Fruit fly (Drosophila melanogaster): Measurements from ENCODE around the gene Tlk.

Gene Tlk

dm6 chrX:3679921-3680702 is 39.7 kb upstream of the Tlk start:
- TF ChIP-seq Pif1B (GFP tag; optimal IDR thresholded peaks at IDR 0.05) (peak; percentile 72), CG4496 (GFP tag; IDR thresholded peaks at IDR 0.05) (peak; percentile 81), CG15710 (tag; optimal IDR thresholded peaks at IDR 0.05) (peak; percentile 75), CG14655 (GFP tag; optimal IDR thresholded peaks at IDR 0.05) (peak; percentile 83), CG8159 (tag; optimal IDR thresholded peaks at IDR 0.05) (peak; percentile 74), gl (tag; optimal IDR thresholded peaks at IDR 0.05) (peak; percentile 88), EcR (GFP tag; optimal IDR thresholded peaks at IDR 0.05) (peak; percentile 31), CG9948 (tag; optimal IDR thresholded peaks at IDR 0.05) (peak; percentile 55), CG13204 (GFP tag; optimal IDR thresholded peaks at IDR 0.05) (peak; percentile 89), CG34367 (tag; optimal IDR thresholded peaks at IDR 0.05) (peak; percentile 87), CG8301 (tag; optimal IDR thresholded peaks at IDR 0.05) (peak; percentile 61), D1 (tag; optimal IDR thresholded peaks at IDR 0.05) (peak; percentile 74), CG17806 (tag; optimal IDR thresholded peaks at IDR 0.05) (peak; percentile 77), CG12605 (GFP tag; IDR thresholded peaks at IDR 0.05) (peak; percentile 97), Snoo (tag; optimal IDR thresholded peaks at IDR 0.05) (peak; percentile 43), CG10348 (GFP tag; IDR thresholded peaks at IDR 0.05) (no peak), fd96Ca (GFP tag; IDR thresholded peaks at IDR 0.05) (peak; percentile 61; the same call in 2 of the 3 replicates), CG32121 (GFP tag; IDR thresholded peaks at IDR 0.05) (peak; percentile 79), Ets98B (GFP tag; IDR thresholded peaks at IDR 0.05) (peak; percentile 81), rn (GFP tag; IDR thresholded peaks at IDR 0.05) (peak; percentile 63), Pif1A (GFP tag; optimal IDR thresholded peaks at IDR 0.05) (peak; percentile 81)

dm6 chrX:3680703-3681270 is 39.0 kb upstream of the Tlk start:
- TF ChIP-seq CG8301 (tag; optimal IDR thresholded peaks at IDR 0.05) (peak; percentile 47), CG34367 (tag; optimal IDR thresholded peaks at IDR 0.05) (peak; percentile 40), Ets98B (GFP tag; IDR thresholded peaks at IDR 0.05) (no peak; the same call in 1 of the 2 replicates), CG14655 (GFP tag; optimal IDR thresholded peaks at IDR 0.05) (peak; percentile 72), rn (GFP tag; IDR thresholded peaks at IDR 0.05) (no peak), CG15710 (tag; optimal IDR thresholded peaks at IDR 0.05) (peak; percentile 77), CG13204 (GFP tag; optimal IDR thresholded peaks at IDR 0.05) (no peak), CG12605 (GFP tag; IDR thresholded peaks at IDR 0.05) (peak; percentile 72; the same call in 1 of the 2 replicates), gl (tag; optimal IDR thresholded peaks at IDR 0.05) (no peak), Pif1A (GFP tag; optimal IDR thresholded peaks at IDR 0.05) (peak; percentile 74), CG10348 (GFP tag; IDR thresholded peaks at IDR 0.05) (no peak), Pif1B (GFP tag; optimal IDR thresholded peaks at IDR 0.05) (peak; percentile 23), D1 (tag; optimal IDR thresholded peaks at IDR 0.05) (no peak), EcR (GFP tag; optimal IDR thresholded peaks at IDR 0.05) (no peak), CG9948 (tag; optimal IDR thresholded peaks at IDR 0.05) (peak; percentile 72), CG17806 (tag; optimal IDR thresholded peaks at IDR 0.05) (peak; percentile 74), Snoo (tag; optimal IDR thresholded peaks at IDR 0.05) (peak; percentile 66), CG4496 (GFP tag; IDR thresholded peaks at IDR 0.05) (0 out of 3 replicates have a peak, but pooled peaks have one; percentile 51), fd96Ca (GFP tag; IDR thresholded peaks at IDR 0.05) (peak; percentile 28; the same call in 1 of the 3 replicates), CG32121 (GFP tag; IDR thresholded peaks at IDR 0.05) (peak; percentile 58), CG8159 (tag; optimal IDR thresholded peaks at IDR 0.05) (peak; percentile 82)

dm6 chrX:3681729-3682482 is 37.9 kb upstream of the Tlk start:
- TF ChIP-seq CG13204 (GFP tag; optimal IDR thresholded peaks at IDR 0.05), result peak; percentile 72
- peak; percentile 80 for TF ChIP-seq rn (GFP tag; IDR thresholded peaks at IDR 0.05)
- peak; percentile 94 for TF ChIP-seq CG12605 (GFP tag; IDR thresholded peaks at IDR 0.05)
- peak; percentile 91 for TF ChIP-seq EcR (GFP tag; optimal IDR thresholded peaks at IDR 0.05)
- TF ChIP-seq CG34367 (tag; optimal IDR thresholded peaks at IDR 0.05), result peak; percentile 97
- TF ChIP-seq CG9948 (tag; optimal IDR thresholded peaks at IDR 0.05), result peak; percentile 96
- TF ChIP-seq Snoo (tag; optimal IDR thresholded peaks at IDR 0.05), result peak; percentile 89
- peak; percentile 95 for TF ChIP-seq CG8301 (tag; optimal IDR thresholded peaks at IDR 0.05)
- TF ChIP-seq CG32121 (GFP tag; IDR thresholded peaks at IDR 0.05), result peak; percentile 89
- TF ChIP-seq fd96Ca (GFP tag; IDR thresholded peaks at IDR 0.05), result peak; percentile 90
- peak; percentile 95 for TF ChIP-seq CG15710 (tag; optimal IDR thresholded peaks at IDR 0.05)
- TF ChIP-seq Ets98B (GFP tag; IDR thresholded peaks at IDR 0.05), result peak; percentile 92
- peak; percentile 92 for TF ChIP-seq gl (tag; optimal IDR thresholded peaks at IDR 0.05)
- peak; percentile 82 for TF ChIP-seq D1 (tag; optimal IDR thresholded peaks at IDR 0.05)
- TF ChIP-seq Pif1B (GFP tag; optimal IDR thresholded peaks at IDR 0.05), result peak; percentile 95
- TF ChIP-seq CG14655 (GFP tag; optimal IDR thresholded peaks at IDR 0.05), result peak; percentile 95
- peak; percentile 96 for TF ChIP-seq CG17806 (tag; optimal IDR thresholded peaks at IDR 0.05)
- TF ChIP-seq CG10348 (GFP tag; IDR thresholded peaks at IDR 0.05), result peak; percentile 68
- peak; percentile 95 for TF ChIP-seq Pif1A (GFP tag; optimal IDR thresholded peaks at IDR 0.05)
- peak; percentile 95 for TF ChIP-seq CG4496 (GFP tag; IDR thresholded peaks at IDR 0.05)
- TF ChIP-seq CG8159 (tag; optimal IDR thresholded peaks at IDR 0.05), result peak; percentile 96

dm6 chrX:3682483-3682813 is 37.4 kb upstream of the Tlk start:
- TF ChIP-seq EcR (GFP tag; optimal IDR thresholded peaks at IDR 0.05) (peak; percentile 78), D1 (tag; optimal IDR thresholded peaks at IDR 0.05) (no peak)

Measured in whole organism, pupa.